Fruit fly (Drosophila melanogaster): ENCODE results near the gene kumpel.
A peak's percentile ranks its signal among the peaks of the same experiment; 100 is the strongest.

kumpel gene

DNA sequence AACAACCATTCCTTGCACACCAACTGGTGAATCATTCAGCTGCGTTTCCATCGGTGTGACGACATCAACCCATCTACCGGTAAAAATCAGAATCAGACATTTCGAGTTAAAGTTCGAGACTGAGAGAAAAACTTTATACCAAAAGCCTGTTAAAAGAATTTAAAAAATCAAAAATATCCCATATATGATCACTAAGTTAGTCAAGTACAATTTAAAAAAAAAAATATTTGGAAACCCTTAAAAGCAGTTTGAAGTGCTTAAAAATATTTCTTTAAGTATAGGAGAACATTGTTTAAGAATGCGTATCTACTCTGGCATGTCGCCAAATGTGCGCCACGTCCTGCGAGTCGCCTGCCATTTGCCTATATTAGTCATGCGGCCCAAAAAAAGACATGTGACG, 61.7 kb downstream of the kumpel start (continued):
- TF ChIP-seq Neu2 (GFP tag; optimal IDR thresholded peaks at IDR 0.05; ENCODE audit: borderline replicate concordance) (no peak), CG9797 (GFP tag; optimal IDR thresholded peaks at IDR 0.05) (no peak), Dbx (GFP tag; IDR thresholded peaks at IDR 0.05) (peak; percentile 46; the same call in 1 of the 3 replicates), CG10267 (tag; optimal IDR thresholded peaks at IDR 0.05) (no peak), CG33557 (GFP tag; optimal IDR thresholded peaks at IDR 0.05) (no peak), CG4730 (GFP tag; IDR thresholded peaks at IDR 0.05) (no peak), sima (GFP tag; optimal IDR thresholded peaks at IDR 0.05) (no peak), vvl (GFP tag; IDR thresholded peaks at IDR 0.05) (peak; percentile 39; the same call in 1 of the 2 replicates), CG10431 (GFP tag; optimal IDR thresholded peaks at IDR 0.05) (no peak), pho (GFP tag; optimal IDR thresholded peaks at IDR 0.05) (peak; percentile 33), CG10147 (GFP tag; optimal IDR thresholded peaks at IDR 0.05) (peak; percentile 22), dysf (GFP tag; IDR thresholded peaks at IDR 0.05) (peak; percentile 60; the same call in 2 of the 3 replicates), CG9215 (GFP tag; IDR thresholded peaks at IDR 0.05) (peak; percentile 46; the same call in 1 of the 2 replicates), grn (GFP tag; optimal IDR thresholded peaks at IDR 0.05) (no peak), slou (GFP tag; optimal IDR thresholded peaks at IDR 0.05) (no peak), CG17186 (GFP tag; optimal IDR thresholded peaks at IDR 0.05) (no peak), mam (GFP tag; optimal IDR thresholded peaks at IDR 0.05) (peak; percentile 41), Opbp (GFP tag; IDR thresholded peaks at IDR 0.05; ENCODE audit: partially characterized antibody) (no peak), chif (GFP tag; optimal IDR thresholded peaks at IDR 0.05) (no peak), ATbp (GFP tag; optimal IDR thresholded peaks at IDR 0.05) (no peak), CG31365 (tag; optimal IDR thresholded peaks at IDR 0.05) (no peak), CG1602 (GFP tag; optimal IDR thresholded peaks at IDR 0.05) (no peak), slbo (GFP tag; IDR thresholded peaks at IDR 0.05) (peak; percentile 73), Fer3 (tag; optimal IDR thresholded peaks at IDR 0.05) (peak; percentile 46), unpg (GFP tag; optimal IDR thresholded peaks at IDR 0.05) (no peak), Taf1 (GFP tag; IDR thresholded peaks at IDR 0.05) (peak; percentile 53), CrebB (tag; optimal IDR thresholded peaks at IDR 0.05) (no peak)

DNA sequence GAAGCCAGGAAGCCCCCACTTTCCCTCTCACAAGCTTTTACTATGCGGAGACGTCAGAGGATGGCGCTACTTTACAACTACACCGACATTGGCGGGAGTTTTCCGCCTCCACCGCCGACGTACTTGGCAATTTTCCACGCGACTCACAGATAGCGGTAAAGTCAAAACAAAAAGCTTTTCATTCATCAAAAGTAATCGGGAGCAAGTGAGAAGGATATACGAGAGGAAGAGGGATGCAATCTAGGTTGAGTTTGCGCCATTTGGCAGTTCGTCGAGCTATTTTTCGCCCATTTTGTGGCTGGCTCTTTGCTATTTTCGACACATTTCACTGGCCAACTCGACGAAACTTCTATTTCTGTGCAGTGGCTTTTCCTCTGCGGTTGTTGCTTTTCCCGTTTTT, 62.1 kb downstream of the kumpel start:
- TF ChIP-seq CG7357 (GFP tag; IDR thresholded peaks at IDR 0.05) (no peak), Dek (tag; optimal IDR thresholded peaks at IDR 0.05) (no peak), Camta (GFP tag; optimal IDR thresholded peaks at IDR 0.05) (no peak), Dip2 (GFP tag; IDR thresholded peaks at IDR 0.05) (peak; percentile 20; the same call in 1 of the 2 replicates), CG9932 (GFP tag; IDR thresholded peaks at IDR 0.05) (0 out of 2 replicates have a peak, but pooled peaks have one; percentile 2), CG13894 (tag; optimal IDR thresholded peaks at IDR 0.05) (peak; percentile 22), ewg (GFP tag; optimal IDR thresholded peaks at IDR 0.05) (peak; percentile 76), abd-A (tag; optimal IDR thresholded peaks at IDR 0.05) (peak; percentile 79), CG18599 (GFP tag; optimal IDR thresholded peaks at IDR 0.05) (no peak)

- TF ChIP-seq CG7745 (tag; optimal IDR thresholded peaks at IDR 0.05): no peak
- TF ChIP-seq CG18599 (GFP tag; optimal IDR thresholded peaks at IDR 0.05): peak; percentile 0
- no peak for TF ChIP-seq CG11456 (GFP tag; IDR thresholded peaks at IDR 0.05)
- TF ChIP-seq CG32532 (GFP tag; IDR thresholded peaks at IDR 0.05): no peak
Measured at dm6 chr3R:25969780-25970179, 63.0 kb downstream of the kumpel start, which contains the start of gene fid. Gene fid, plus strand, starts transcription at chr3R:25970080.

All from whole organism, embryonic.